Worm (Caenorhabditis elegans) whole organism, young adult: Measurements from ENCODE around the gene F56B6.6.

Source experiments
- D2030.7 ChIP-seq: fragments of 200-800 bp; sonication (Bioruptor generic); IDR thresholded peaks from 2 replicates; pipeline ENCODE4 v1.3.6; 2022; ENCODE audit warnings: missing genetic modification reagents, missing genetic modification characterization, missing compliant biosample characterization
- F22D6.2 ChIP-seq: sonication (generic microtip); optimal IDR thresholded peaks from 2 replicates; lab custom pipeline; 2016; ENCODE audit warnings: mild to moderate bottlenecking, missing genetic modification characterization, missing compliant biosample characterization
- F33H1.4 ChIP-seq: fragments of 200-800 bp; sonication (Bioruptor generic); IDR thresholded peaks from 2 replicates; pipeline ENCODE4 v1.3.6; 2022; ENCODE audit warnings: missing genetic modification reagents, missing genetic modification characterization, missing compliant biosample characterization
- F39B2.1 ChIP-seq: fragments of 200-800 bp; sonication (Bioruptor generic); IDR thresholded peaks from 2 replicates; pipeline ENCODE4 v1.3.6; 2022; ENCODE audit warnings: missing genetic modification reagents, missing genetic modification characterization, missing compliant biosample characterization
- F49E8.2 ChIP-seq: sonication (generic microtip); optimal IDR thresholded peaks from 3 replicates; lab custom pipeline; 2017; ENCODE audit warnings: missing genetic modification characterization, mild to moderate bottlenecking, missing compliant biosample characterization, antibody characterized with exemption, moderate library complexity; ENCODE audit not compliant: insufficient read depth
- F55B11.4 ChIP-seq: sonication (generic microtip); optimal IDR thresholded peaks from 2 replicates; lab custom pipeline; 2016; ENCODE audit warnings: missing compliant biosample characterization, missing genetic modification characterization, borderline replicate concordance; ENCODE audit not compliant: insufficient read depth
- F57A8.1 ChIP-seq: fragments of 200-800 bp; sonication (Bioruptor generic); optimal IDR thresholded peaks from 2 replicates; lab custom pipeline; 2018; ENCODE audit warnings: mild to moderate bottlenecking, missing genetic modification characterization, moderate library complexity, missing compliant biosample characterization
- T07F8.4 ChIP-seq: sonication (generic microtip); optimal IDR thresholded peaks from 2 replicates; lab custom pipeline; 2016; ENCODE audit warnings: mild to moderate bottlenecking, missing genetic modification characterization, moderate library complexity, missing compliant biosample characterization
- Y67H2A.10 ChIP-seq: fragments of 200-800 bp; sonication (Bioruptor generic); conservative IDR thresholded peaks from 2 replicates; pipeline ENCODE4 v1.3.6; 2022; ENCODE audit warnings: missing genetic modification reagents, missing genetic modification characterization, missing compliant biosample characterization
- ama-1 ChIP-seq, 3 experiments: fragments of 150-350 bp in 1 of 3; sonication (generic microtip) in 2 of 3; optimal IDR thresholded peaks; 2 replicates each; lab custom pipeline; 2014 to 2018; ENCODE audit warnings: missing biosample characterization in 2 of 3, missing genetic modification characterization in 2 of 3, missing genetic modification reagents in 2 of 3
- bed-1 ChIP-seq: fragments of 200-800 bp; sonication (Bioruptor generic); IDR thresholded peaks from 2 replicates; pipeline ENCODE4 v1.3.6; 2022; ENCODE audit warnings: missing genetic modification reagents, missing genetic modification characterization, missing compliant biosample characterization
- ceh-40 ChIP-seq: fragments of 200-800 bp; sonication (Bioruptor generic); IDR thresholded peaks from 2 replicates; pipeline ENCODE4 v1.3.6; 2022; ENCODE audit warnings: missing genetic modification characterization, missing compliant biosample characterization
- chd-7 ChIP-seq: sonication (generic microtip); optimal IDR thresholded peaks from 2 replicates; lab custom pipeline; 2016; ENCODE audit warnings: mild to moderate bottlenecking, missing genetic modification characterization, moderate library complexity, missing compliant biosample characterization
- efl-1 ChIP-seq: fragments of 150-350 bp; optimal IDR thresholded peaks from 2 replicates; lab custom pipeline; 2014; ENCODE audit warnings: missing biosample characterization, missing genetic modification reagents, missing genetic modification characterization
- hlh-26 ChIP-seq: fragments of 200-800 bp; sonication (Bioruptor generic); conservative IDR thresholded peaks from 2 replicates; pipeline ENCODE4 v1.3.6; 2022; ENCODE audit warnings: missing genetic modification reagents, missing genetic modification characterization, missing compliant biosample characterization
- hrde-1 ChIP-seq: sonication (generic microtip); optimal IDR thresholded peaks from 2 replicates; lab custom pipeline; 2016; ENCODE audit warnings: missing genetic modification characterization, mild to moderate bottlenecking, missing compliant biosample characterization, moderate library complexity, missing genotype, missing genetic modification reagents, borderline replicate concordance
- hsf-1 ChIP-seq: fragments of 200-800 bp; sonication (Bioruptor generic); IDR thresholded peaks from 2 replicates; pipeline ENCODE4 v1.3.6; 2022; ENCODE audit warnings: missing genetic modification reagents, missing genetic modification characterization, missing compliant biosample characterization
- let-607 ChIP-seq, 2 experiments: fragments of 200-800 bp in 1 of 2; sonication (Bioruptor generic) in 1 of 2; sonication (generic microtip) in 1 of 2; optimal IDR thresholded peaks; 2 replicates each; lab custom pipeline; 2016 to 2018; ENCODE audit warnings: mild to moderate bottlenecking in 2 of 2, missing compliant biosample characterization in 2 of 2, missing genetic modification characterization in 2 of 2, moderate library complexity in 2 of 2, missing genotype in 1 of 2
- lin-40 ChIP-seq: sonication (generic microtip); optimal IDR thresholded peaks from 2 replicates; lab custom pipeline; 2016; ENCODE audit warnings: missing genetic modification characterization, mild to moderate bottlenecking, missing compliant biosample characterization, missing genotype, missing genetic modification reagents
- lir-1 ChIP-seq: fragments of 200-800 bp; sonication (Bioruptor generic); conservative IDR thresholded peaks from 2 replicates; pipeline ENCODE4 v1.3.6; 2022; ENCODE audit warnings: missing genetic modification reagents, missing genetic modification characterization, missing compliant biosample characterization
- madf-8 ChIP-seq: fragments of 200-800 bp; sonication (Bioruptor generic); conservative IDR thresholded peaks from 2 replicates; pipeline ENCODE4 v1.3.6; 2022; ENCODE audit warnings: missing genetic modification reagents, missing genetic modification characterization, missing compliant biosample characterization
- mel-28 ChIP-seq: sonication (generic microtip); optimal IDR thresholded peaks from 2 replicates; lab custom pipeline; 2016; ENCODE audit warnings: borderline replicate concordance, mild to moderate bottlenecking, missing genetic modification characterization, missing compliant biosample characterization
- nfya-2 ChIP-seq: fragments of 200-800 bp; sonication (Bioruptor generic); IDR thresholded peaks from 2 replicates; pipeline ENCODE4 v1.3.6; 2022; ENCODE audit warnings: missing genetic modification reagents, missing genetic modification characterization, missing compliant biosample characterization
- nfyb-1 ChIP-seq: fragments of 200-800 bp; sonication (Bioruptor generic); IDR thresholded peaks from 2 replicates; pipeline ENCODE4 v1.3.6; 2022; ENCODE audit warnings: missing genetic modification reagents, missing genetic modification characterization, missing compliant biosample characterization
- nhr-90 ChIP-seq: sonication (generic microtip); optimal IDR thresholded peaks from 2 replicates; lab custom pipeline; 2016; ENCODE audit warnings: missing genotype, mild to moderate bottlenecking, missing genetic modification characterization, missing compliant biosample characterization
- pha-4 ChIP-seq: fragments of 150-350 bp; sonication (generic microtip); optimal IDR thresholded peaks from 2 replicates; lab custom pipeline; 2014; ENCODE audit warnings: missing biosample characterization, missing genetic modification reagents, missing genetic modification characterization
- rpc-1 ChIP-seq, 2 experiments: fragments of 150-350 bp in 1 of 2; sonication (generic microtip) in 1 of 2; optimal IDR thresholded peaks; 2 replicates each; lab custom pipeline; 2014 to 2018; ENCODE audit warnings: missing biosample characterization in 1 of 2, missing genetic modification characterization in 1 of 2, missing genetic modification reagents in 1 of 2, missing genotype in 1 of 2
- somi-1 ChIP-seq: fragments of 200-800 bp; sonication (Bioruptor generic); optimal IDR thresholded peaks from 2 replicates; lab custom pipeline; 2018; ENCODE audit warnings: mild to moderate bottlenecking, missing genetic modification characterization, missing compliant biosample characterization
- sptf-2 ChIP-seq: fragments of 200-800 bp; sonication (Bioruptor generic); optimal IDR thresholded peaks from 2 replicates; lab custom pipeline; 2018; ENCODE audit warnings: mild to moderate bottlenecking, missing genetic modification characterization, missing compliant biosample characterization
- tbp1 ChIP-seq: fragments of 200-800 bp; sonication (Bioruptor generic); optimal IDR thresholded peaks from 2 replicates; lab custom pipeline; 2018; ENCODE audit warnings: mild to moderate bottlenecking, missing genetic modification characterization, missing compliant biosample characterization
- zim-3 ChIP-seq: sonication (generic microtip); optimal IDR thresholded peaks from 2 replicates; lab custom pipeline; 2017; ENCODE audit warnings: mild to moderate bottlenecking, missing genetic modification characterization, moderate library complexity, missing compliant biosample characterization
- ztf-25 ChIP-seq: fragments of 200-800 bp; sonication (Bioruptor generic); IDR thresholded peaks from 2 replicates; pipeline ENCODE4 v1.3.6; 2022; ENCODE audit warnings: missing genetic modification reagents, missing genetic modification characterization, missing compliant biosample characterization
- ztf-3 ChIP-seq: fragments of 200-800 bp; sonication (Bioruptor generic); optimal IDR thresholded peaks from 2 replicates; lab custom pipeline; 2018; ENCODE audit warnings: mild to moderate bottlenecking, missing genetic modification characterization, missing compliant biosample characterization

F56B6.6 gene

DNA sequence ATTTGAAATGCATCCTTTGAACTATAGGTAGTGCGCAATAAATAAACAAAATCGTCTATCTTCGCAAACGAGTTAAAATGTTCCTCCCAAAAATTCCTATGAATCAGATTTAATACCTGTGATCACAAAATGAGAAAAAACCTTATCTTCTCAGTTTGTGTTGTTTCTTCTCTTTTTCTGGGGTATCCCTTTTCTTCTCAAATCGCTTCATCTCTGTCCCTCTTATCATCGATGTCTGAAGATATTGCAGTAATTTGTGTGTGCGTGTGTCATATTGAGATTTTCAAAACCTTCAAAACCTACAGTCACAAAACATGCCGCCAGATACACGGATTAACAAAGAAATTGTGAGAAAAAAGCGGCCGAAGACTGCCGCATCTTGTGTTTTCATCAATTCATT is 37.0 kb downstream of the F56B6.6 start, which contains the start of gene glt-1:
Gene glt-1, plus strand, starts transcription at position 251 of the 400 bp plus-strand sequence.
- no peak for TF ChIP-seq F39B2.1
- TF ChIP-seq Y67H2A.10 (GFP tag; lab: Robert Waterston, UW): no peak
- TF ChIP-seq nhr-90 (tag; lab: Kevin White, UChicago): no peak

- TF ChIP-seq bed-1 (GFP tag; lab: Robert Waterston, UW) (no peak), hlh-26 (GFP tag; lab: Robert Waterston, UW) (no peak), nfya-2 (GFP tag; lab: Robert Waterston, UW) (no peak), F33H1.4 (no peak), let-607 (tag; optimal IDR thresholded peaks at IDR 0.05; lab: Kevin White, UChicago) (no peak), D2030.7 (GFP tag; lab: Robert Waterston, UW) (no peak), mel-28 (tag; lab: Kevin White, UChicago) (no peak), lin-40 (tag; lab: Kevin White, UChicago) (no peak), tbp1 (no peak), sptf-2 (no peak), ztf-3 (GFP tag; lab: Kevin White, UChicago) (no peak), lir-1 (GFP tag; lab: Robert Waterston, UW) (no peak)
Measured at ce11 chrX:3494634-3495033, 38.2 kb downstream of the F56B6.6 start.

DNA sequence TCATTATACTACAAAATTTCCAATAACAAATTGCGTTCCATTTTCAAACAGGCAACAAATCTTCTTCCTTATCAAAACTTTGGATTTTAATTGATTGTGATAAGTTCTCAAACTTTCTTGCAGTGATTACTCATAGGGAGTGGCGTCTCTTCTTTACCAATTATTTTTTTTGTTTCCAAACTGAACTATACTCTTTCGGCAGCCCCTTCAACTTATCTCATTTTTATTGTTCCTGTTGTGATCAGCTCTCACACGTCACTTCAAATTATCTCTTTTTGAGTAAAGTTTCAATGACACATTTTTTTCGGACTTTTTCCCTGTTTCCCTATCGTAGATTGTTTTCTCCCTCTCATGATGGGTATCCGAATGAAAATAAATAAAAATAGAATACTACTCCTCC is 40.4 kb downstream of the F56B6.6 start:
- TF ChIP-seq nfyb-1 (no peak), chd-7 (no peak), F55B11.4 (no peak), pha-4 (tag; lab: Kevin White, UChicago) (no peak), somi-1 (no peak), ama-1 (optimal IDR thresholded peaks at IDR 0.05; lab: Kevin White, UChicago) (no peak), ama-1 (GFP tag; optimal IDR thresholded peaks at IDR 0.05; lab: Kevin White, UChicago) (no peak), F22D6.2 (no peak), zim-3 (tag; lab: Kevin White, UChicago) (no peak), rpc-1 (optimal IDR thresholded peaks at IDR 0.05; lab: Kevin White, UChicago) (no peak), rpc-1 (tag; optimal IDR thresholded peaks at IDR 0.05; lab: Kevin White, UChicago) (no peak), F57A8.1 (GFP tag; lab: Kevin White, UChicago) (no peak), ceh-40 (GFP tag; lab: Robert Waterston, UW) (no peak), hsf-1 (GFP tag; lab: Robert Waterston, UW) (no peak), F39B2.1 (no peak), nfya-2 (GFP tag; lab: Robert Waterston, UW) (no peak), madf-8 (no peak), T07F8.4 (tag; lab: Kevin White, UChicago) (no peak), F49E8.2 (no peak), efl-1 (GFP tag; lab: Kevin White, UChicago) (no peak)

DNA sequence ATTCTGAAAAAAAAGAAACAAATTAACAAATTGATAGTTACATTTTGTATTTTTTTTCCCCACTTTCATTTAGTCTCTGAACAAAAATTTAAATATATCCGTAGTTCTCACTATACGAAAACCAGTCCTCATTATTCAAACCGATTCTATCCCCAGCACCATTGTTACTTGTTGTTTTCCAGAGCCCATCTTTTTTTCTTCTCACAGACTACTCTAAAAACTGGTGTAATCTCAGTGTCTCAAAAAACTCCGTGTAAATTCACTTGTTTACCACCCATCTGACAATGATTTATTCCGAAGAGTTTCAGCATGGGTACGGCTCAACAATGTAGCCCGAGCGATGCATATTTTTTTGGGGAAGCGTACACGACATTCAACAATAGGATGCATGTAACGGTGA is 43.8 kb downstream of the F56B6.6 start, which contains the start of gene C12D12.3:
Gene C12D12.3, plus strand, starts transcription at position 301 of the 400 bp plus-strand sequence.
- TF ChIP-seq ztf-3 (GFP tag; lab: Kevin White, UChicago) (no peak), ztf-25 (GFP tag; lab: Robert Waterston, UW) (no peak), hrde-1 (tag; lab: Kevin White, UChicago) (no peak), mel-28 (tag; lab: Kevin White, UChicago) (no peak)
